Fruit fly (Drosophila melanogaster): ENCODE results near the gene CG14195.

- TF ChIP-seq Sin3A (optimal IDR thresholded peaks at IDR 0.05) (no peak), insv (optimal IDR thresholded peaks at IDR 0.05) (no peak)
Measured at dm6 chrX:19163446-19163845, 48.4 kb downstream of the CG14195 start.
